Fruit fly (Drosophila melanogaster) whole organism, wandering third instar larva: ENCODE results near the gene CG14300.

Experiments
- CrebA ChIP-seq: fragments of 200-800 bp; sonication (Bioruptor generic); optimal IDR thresholded peaks from 2 replicates; lab custom pipeline; 2016; ENCODE audit warnings: missing biosample characterization, mild to moderate bottlenecking, missing genetic modification characterization, borderline replicate concordance
- Dif ChIP-seq: fragments of 200-275, 200-300 bp; sonication (Bioruptor generic); optimal IDR thresholded peaks from 2 replicates; lab custom pipeline; 2018; ENCODE audit warnings: missing biosample characterization, missing genetic modification characterization; ENCODE audit not compliant: partially characterized antibody
- GATAd ChIP-seq: sonication (Bioruptor generic); optimal IDR thresholded peaks from 2 replicates; lab custom pipeline; 2016; ENCODE audit warnings: missing biosample characterization, missing genetic modification characterization
- HLH106 ChIP-seq: fragments of 200-800 bp; optimal IDR thresholded peaks from 3 replicates; lab custom pipeline; 2019; ENCODE audit warnings: missing biosample characterization, mild to moderate bottlenecking, missing genetic modification characterization, moderate library complexity
- Hr78 ChIP-seq: fragments of >200 bp; optimal IDR thresholded peaks from 2 replicates; lab custom pipeline; 2017; ENCODE audit warnings: missing biosample characterization, missing genetic modification characterization
- N ChIP-seq: fragments of >200 bp; optimal IDR thresholded peaks from 2 replicates; lab custom pipeline; 2018; ENCODE audit warnings: missing biosample characterization, missing external identifiers, missing genetic modification characterization
- OdsH ChIP-seq: fragments of 200-800 bp; sonication (Bioruptor generic); optimal IDR thresholded peaks from 2 replicates; lab custom pipeline; 2016; ENCODE audit warnings: missing biosample characterization, mild to moderate bottlenecking, missing genetic modification characterization
- Rel ChIP-seq, 2 experiments: fragments of 200-800 bp; sonication (Bioruptor generic) in 1 of 2; optimal IDR thresholded peaks; 2 replicates in 1 of 2; 3 replicates in 1 of 2; lab custom pipeline; 2016 to 2019; ENCODE audit warnings: mild to moderate bottlenecking in 2 of 2, missing biosample characterization in 2 of 2, missing genetic modification characterization in 2 of 2, moderate library complexity in 1 of 2
- Vsx2 ChIP-seq: fragments of 200-300, 225-300 bp; sonication (Bioruptor generic); optimal IDR thresholded peaks from 2 replicates; lab custom pipeline; 2018; ENCODE audit warnings: missing biosample characterization, missing genetic modification characterization; ENCODE audit not compliant: partially characterized antibody
- brk ChIP-seq: fragments of 200-800 bp; sonication (Bioruptor generic); optimal IDR thresholded peaks from 2 replicates; lab custom pipeline; 2016; ENCODE audit warnings: missing biosample characterization, mild to moderate bottlenecking, missing genetic modification characterization
- dl ChIP-seq, 2 experiments: fragments of 175-275, 200-275 bp in 1 of 2; fragments of 200-275 bp in 1 of 2; sonication (Bioruptor generic); optimal IDR thresholded peaks; lab custom pipeline; 2018; ENCODE audit warnings: mild to moderate bottlenecking in 2 of 2, missing biosample characterization in 2 of 2, missing genetic modification characterization in 2 of 2, moderate library complexity in 2 of 2; ENCODE audit not compliant: partially characterized antibody in 2 of 2, insufficient read depth in 1 of 2
- dmrt93B ChIP-seq: fragments of 200-800 bp; sonication (Bioruptor generic); optimal IDR thresholded peaks from 2 replicates; lab custom pipeline; 2018; ENCODE audit warnings: missing biosample characterization, mild to moderate bottlenecking, missing genetic modification characterization
- h ChIP-seq: fragments of 200-800 bp; sonication (Bioruptor generic); optimal IDR thresholded peaks from 3 replicates; lab custom pipeline; 2016; ENCODE audit warnings: missing biosample characterization, mild to moderate bottlenecking, missing genetic modification characterization
- pan ChIP-seq: fragments of >200 bp; optimal IDR thresholded peaks from 2 replicates; lab custom pipeline; 2017
- rgr ChIP-seq: fragments of 200-800 bp; sonication (Bioruptor generic); optimal IDR thresholded peaks from 3 replicates; lab custom pipeline; 2016; ENCODE audit warnings: missing biosample characterization, mild to moderate bottlenecking, missing genetic modification characterization

CG14300 gene

DNA sequence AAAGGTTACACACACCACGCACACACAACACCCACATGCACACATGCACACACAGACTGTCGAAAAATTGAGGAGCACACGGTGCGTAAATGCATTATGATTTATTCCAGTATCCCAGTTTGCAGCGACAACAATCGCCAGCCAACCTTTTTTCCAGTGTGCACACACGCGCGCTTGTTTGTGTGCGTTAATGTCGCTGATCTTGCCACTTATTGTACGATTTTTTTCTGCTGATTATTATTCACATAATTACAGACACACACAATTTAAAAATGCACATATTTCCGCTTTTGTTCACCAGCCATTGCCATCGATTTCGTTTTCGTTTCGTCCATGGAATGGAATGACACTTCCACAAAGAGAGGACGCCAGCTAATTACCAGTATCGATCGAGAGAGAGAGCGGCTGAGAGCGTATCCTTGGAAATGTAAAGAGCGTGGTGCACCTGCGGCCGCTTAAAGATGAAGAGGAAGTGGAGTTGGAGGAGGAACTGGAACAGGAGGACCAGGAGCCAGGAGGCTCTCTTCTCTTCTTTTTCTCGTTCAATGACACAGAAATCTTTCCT lies 35.0 kb downstream of the CG14300 start:
- TF ChIP-seq brk (GFP tag; lab: Kevin White, UChicago) (no peak), dl (GFP tag; optimal IDR thresholded peaks at IDR 0.05; lab: Kevin White, UChicago; ENCODE audit: insufficient read depth in 1 of 2, partially characterized antibody in 2 of 2) (peak in 1 of 2 experiments; percentile 28), Dif (GFP tag; lab: Kevin White, UChicago) (peak; percentile 51), Vsx2 (GFP tag; lab: Kevin White, UChicago) (peak; percentile 96)

DNA sequence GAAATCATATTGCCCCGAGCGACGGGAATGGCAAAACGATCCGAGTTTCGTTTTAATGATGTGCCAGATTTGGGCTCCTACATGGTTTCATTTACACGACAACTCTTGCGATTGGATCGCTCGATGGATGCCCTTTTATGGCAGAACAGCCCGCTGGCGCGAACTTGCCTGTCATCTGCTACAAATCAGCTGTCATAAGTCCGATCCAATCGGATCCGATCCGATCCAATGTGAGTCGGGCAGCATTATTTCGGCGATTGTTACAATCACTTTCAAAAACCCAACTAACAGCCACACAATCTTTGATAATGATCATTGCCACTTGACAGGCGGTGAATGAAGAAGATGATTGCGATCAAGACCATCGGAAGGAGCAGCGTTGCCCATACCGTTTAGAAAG lies 49.9 kb downstream of the CG14300 start:
- no peak for TF ChIP-seq Dif (GFP tag; lab: Kevin White, UChicago)
- no peak for TF ChIP-seq Rel (GFP tag; optimal IDR thresholded peaks at IDR 0.05; lab: Kevin White, UChicago)
- no peak for TF ChIP-seq Rel (tag; optimal IDR thresholded peaks at IDR 0.05; lab: Kevin White, UChicago)
- TF ChIP-seq HLH106 (tag; lab: Kevin White, UChicago): no peak
- TF ChIP-seq h (GFP tag; lab: Kevin White, UChicago): no peak
- no peak for TF ChIP-seq dmrt93B (GFP tag; lab: Kevin White, UChicago)
- no peak for TF ChIP-seq pan (lab: Kevin White, UChicago)
- TF ChIP-seq CrebA (GFP tag; lab: Kevin White, UChicago): no peak
- TF ChIP-seq rgr: no peak
- TF ChIP-seq Hr78 (GFP tag; lab: Kevin White, UChicago): no peak
- TF ChIP-seq Vsx2 (GFP tag; lab: Kevin White, UChicago): no peak
- TF ChIP-seq dl (GFP tag; optimal IDR thresholded peaks at IDR 0.05; lab: Kevin White, UChicago; ENCODE audit: insufficient read depth in 1 of 2, partially characterized antibody in 2 of 2): no peak
- no peak for TF ChIP-seq N (GFP tag; lab: Kevin White, UChicago)
- TF ChIP-seq GATAd: no peak
- TF ChIP-seq OdsH (GFP tag; lab: Kevin White, UChicago): no peak
